Fruit fly (Drosophila melanogaster) whole organism, wandering third instar larva: ENCODE results near the gene CG13313.

Experiments used
- Abd-B ChIP-seq: fragments of >200 bp; optimal IDR thresholded peaks from 2 replicates; lab custom pipeline; 2017; ENCODE audit warnings: missing biosample characterization, missing genetic modification characterization
- CG32264 ChIP-seq: fragments of 200-800 bp; sonication (Bioruptor generic); optimal IDR thresholded peaks from 2 replicates; lab custom pipeline; 2016; ENCODE audit warnings: missing biosample characterization, missing genetic modification characterization
- CG9705 ChIP-seq: fragments of 200-800 bp; sonication (Bioruptor generic); optimal IDR thresholded peaks from 2 replicates; lab custom pipeline; 2018; ENCODE audit warnings: missing biosample characterization, mild to moderate bottlenecking, missing genetic modification characterization
- CrebA ChIP-seq: fragments of 200-800 bp; sonication (Bioruptor generic); optimal IDR thresholded peaks from 2 replicates; lab custom pipeline; 2016; ENCODE audit warnings: missing biosample characterization, mild to moderate bottlenecking, missing genetic modification characterization, borderline replicate concordance
- Dfd ChIP-seq: fragments of >200 bp; optimal IDR thresholded peaks from 2 replicates; lab custom pipeline; 2017; ENCODE audit warnings: missing biosample characterization, missing genetic modification characterization
- Dif ChIP-seq: fragments of 200-275, 200-300 bp; sonication (Bioruptor generic); optimal IDR thresholded peaks from 2 replicates; lab custom pipeline; 2018; ENCODE audit warnings: missing biosample characterization, missing genetic modification characterization; ENCODE audit not compliant: partially characterized antibody
- GATAd ChIP-seq: sonication (Bioruptor generic); optimal IDR thresholded peaks from 2 replicates; lab custom pipeline; 2016; ENCODE audit warnings: missing biosample characterization, missing genetic modification characterization
- HLH106 ChIP-seq: fragments of 200-800 bp; optimal IDR thresholded peaks from 3 replicates; lab custom pipeline; 2019; ENCODE audit warnings: missing biosample characterization, mild to moderate bottlenecking, missing genetic modification characterization, moderate library complexity
- Hnf4 ChIP-seq: fragments of 200-800 bp; sonication (Bioruptor generic); optimal IDR thresholded peaks from 2 replicates; lab custom pipeline; 2016; ENCODE audit warnings: missing biosample characterization, mild to moderate bottlenecking, missing genetic modification characterization
- Hr78 ChIP-seq: fragments of >200 bp; optimal IDR thresholded peaks from 2 replicates; lab custom pipeline; 2017; ENCODE audit warnings: missing biosample characterization, missing genetic modification characterization
- Hr83 ChIP-seq: fragments of 200-300 bp; sonication (Bioruptor generic); optimal IDR thresholded peaks from 2 replicates; lab custom pipeline; 2016; ENCODE audit warnings: missing biosample characterization, mild to moderate bottlenecking, missing genetic modification characterization, moderate library complexity; ENCODE audit not compliant: poor library complexity, severe bottlenecking
- Jra ChIP-seq: sonication (Bioruptor generic); optimal IDR thresholded peaks from 2 replicates; lab custom pipeline; 2016; ENCODE audit warnings: missing biosample characterization, missing genetic modification characterization
- Mio ChIP-seq: sonication (Bioruptor generic); optimal IDR thresholded peaks from 2 replicates; lab custom pipeline; 2016; ENCODE audit warnings: missing biosample characterization, missing genetic modification characterization
- Myc ChIP-seq: fragments of >200 bp; optimal IDR thresholded peaks from 2 replicates; lab custom pipeline; 2017
- N ChIP-seq: fragments of >200 bp; optimal IDR thresholded peaks from 2 replicates; lab custom pipeline; 2018; ENCODE audit warnings: missing biosample characterization, missing external identifiers, missing genetic modification characterization
- OdsH ChIP-seq: fragments of 200-800 bp; sonication (Bioruptor generic); optimal IDR thresholded peaks from 2 replicates; lab custom pipeline; 2016; ENCODE audit warnings: missing biosample characterization, mild to moderate bottlenecking, missing genetic modification characterization
- Rel ChIP-seq, 2 experiments: fragments of 200-800 bp; sonication (Bioruptor generic) in 1 of 2; optimal IDR thresholded peaks; 2 replicates in 1 of 2; 3 replicates in 1 of 2; lab custom pipeline; 2016 to 2019; ENCODE audit warnings: mild to moderate bottlenecking in 2 of 2, missing biosample characterization in 2 of 2, missing genetic modification characterization in 2 of 2, moderate library complexity in 1 of 2
- Sp1 ChIP-seq: fragments of 200-800 bp; sonication (Bioruptor generic); optimal IDR thresholded peaks from 3 replicates; lab custom pipeline; 2019; ENCODE audit warnings: missing biosample characterization, mild to moderate bottlenecking, missing genetic modification characterization, moderate library complexity
- Vsx2 ChIP-seq: fragments of 200-300, 225-300 bp; sonication (Bioruptor generic); optimal IDR thresholded peaks from 2 replicates; lab custom pipeline; 2018; ENCODE audit warnings: missing biosample characterization, missing genetic modification characterization; ENCODE audit not compliant: partially characterized antibody
- br ChIP-seq: fragments of 200-800 bp; sonication (Bioruptor generic); optimal IDR thresholded peaks from 2 replicates; lab custom pipeline; 2016; ENCODE audit warnings: missing biosample characterization, missing genetic modification characterization
- brk ChIP-seq: fragments of 200-800 bp; sonication (Bioruptor generic); optimal IDR thresholded peaks from 2 replicates; lab custom pipeline; 2016; ENCODE audit warnings: missing biosample characterization, mild to moderate bottlenecking, missing genetic modification characterization
- dl ChIP-seq, 2 experiments: fragments of 175-275, 200-275 bp in 1 of 2; fragments of 200-275 bp in 1 of 2; sonication (Bioruptor generic); optimal IDR thresholded peaks; lab custom pipeline; 2018; ENCODE audit warnings: mild to moderate bottlenecking in 2 of 2, missing biosample characterization in 2 of 2, missing genetic modification characterization in 2 of 2, moderate library complexity in 2 of 2; ENCODE audit not compliant: partially characterized antibody in 2 of 2, insufficient read depth in 1 of 2
- dmrt93B ChIP-seq: fragments of 200-800 bp; sonication (Bioruptor generic); optimal IDR thresholded peaks from 2 replicates; lab custom pipeline; 2018; ENCODE audit warnings: missing biosample characterization, mild to moderate bottlenecking, missing genetic modification characterization
- dsf ChIP-seq: sonication (Bioruptor generic); optimal IDR thresholded peaks from 2 replicates; lab custom pipeline; 2016; ENCODE audit warnings: missing biosample characterization, missing genetic modification characterization, borderline replicate concordance
- ey ChIP-seq: fragments of 200-800 bp; sonication (Bioruptor generic); optimal IDR thresholded peaks from 2 replicates; lab custom pipeline; 2016; ENCODE audit warnings: missing biosample characterization, missing genetic modification characterization
- foxo ChIP-seq, 2 experiments: fragments of 200-800 bp; sonication (Bioruptor generic); optimal IDR thresholded peaks; 2 replicates in 1 of 2; 3 replicates in 1 of 2; lab custom pipeline; 2016 to 2017; ENCODE audit warnings: missing biosample characterization in 2 of 2, missing genetic modification characterization in 2 of 2
- fru ChIP-seq: fragments of 200-800 bp; sonication (Bioruptor generic); optimal IDR thresholded peaks from 3 replicates; lab custom pipeline; 2016; ENCODE audit warnings: missing biosample characterization, mild to moderate bottlenecking, missing genetic modification characterization
- h ChIP-seq: fragments of 200-800 bp; sonication (Bioruptor generic); optimal IDR thresholded peaks from 3 replicates; lab custom pipeline; 2016; ENCODE audit warnings: missing biosample characterization, mild to moderate bottlenecking, missing genetic modification characterization
- jim ChIP-seq: fragments of 175-275, 200-325 bp; sonication (Bioruptor generic); optimal IDR thresholded peaks from 2 replicates; lab custom pipeline; 2016; ENCODE audit warnings: missing biosample characterization, mild to moderate bottlenecking, missing genetic modification characterization
- lola ChIP-seq: fragments of >200 bp; optimal IDR thresholded peaks from 2 replicates; lab custom pipeline; 2017; ENCODE audit warnings: missing biosample characterization, missing genetic modification characterization
- pan ChIP-seq: fragments of >200 bp; optimal IDR thresholded peaks from 2 replicates; lab custom pipeline; 2017
- psq ChIP-seq: fragments of 200-800 bp; sonication (Bioruptor generic); optimal IDR thresholded peaks from 3 replicates; lab custom pipeline; 2017; ENCODE audit warnings: missing biosample characterization, mild to moderate bottlenecking, missing genetic modification characterization, moderate library complexity
- rgr ChIP-seq: fragments of 200-800 bp; sonication (Bioruptor generic); optimal IDR thresholded peaks from 3 replicates; lab custom pipeline; 2016; ENCODE audit warnings: missing biosample characterization, mild to moderate bottlenecking, missing genetic modification characterization
- sage ChIP-seq: fragments of 200-800 bp; sonication (Bioruptor generic); optimal IDR thresholded peaks from 2 replicates; lab custom pipeline; 2016; ENCODE audit warnings: missing biosample characterization, mild to moderate bottlenecking, missing genetic modification characterization
- sv ChIP-seq: fragments of 200-800 bp; sonication (Bioruptor generic); optimal IDR thresholded peaks from 3 replicates; lab custom pipeline; 2016; ENCODE audit warnings: missing biosample characterization, missing genetic modification characterization
- tai ChIP-seq: sonication (Bioruptor generic); optimal IDR thresholded peaks from 2 replicates; lab custom pipeline; 2016; ENCODE audit warnings: missing biosample characterization, missing genetic modification characterization
- usp ChIP-seq: fragments of >200 bp; optimal IDR thresholded peaks from 2 replicates; lab custom pipeline; 2017; ENCODE audit warnings: missing biosample characterization, missing genetic modification characterization
- woc ChIP-seq: sonication (Bioruptor generic); optimal IDR thresholded peaks from 2 replicates; lab custom pipeline; 2016; ENCODE audit warnings: missing biosample characterization, mild to moderate bottlenecking, missing genetic modification characterization

Gene CG13313

DNA sequence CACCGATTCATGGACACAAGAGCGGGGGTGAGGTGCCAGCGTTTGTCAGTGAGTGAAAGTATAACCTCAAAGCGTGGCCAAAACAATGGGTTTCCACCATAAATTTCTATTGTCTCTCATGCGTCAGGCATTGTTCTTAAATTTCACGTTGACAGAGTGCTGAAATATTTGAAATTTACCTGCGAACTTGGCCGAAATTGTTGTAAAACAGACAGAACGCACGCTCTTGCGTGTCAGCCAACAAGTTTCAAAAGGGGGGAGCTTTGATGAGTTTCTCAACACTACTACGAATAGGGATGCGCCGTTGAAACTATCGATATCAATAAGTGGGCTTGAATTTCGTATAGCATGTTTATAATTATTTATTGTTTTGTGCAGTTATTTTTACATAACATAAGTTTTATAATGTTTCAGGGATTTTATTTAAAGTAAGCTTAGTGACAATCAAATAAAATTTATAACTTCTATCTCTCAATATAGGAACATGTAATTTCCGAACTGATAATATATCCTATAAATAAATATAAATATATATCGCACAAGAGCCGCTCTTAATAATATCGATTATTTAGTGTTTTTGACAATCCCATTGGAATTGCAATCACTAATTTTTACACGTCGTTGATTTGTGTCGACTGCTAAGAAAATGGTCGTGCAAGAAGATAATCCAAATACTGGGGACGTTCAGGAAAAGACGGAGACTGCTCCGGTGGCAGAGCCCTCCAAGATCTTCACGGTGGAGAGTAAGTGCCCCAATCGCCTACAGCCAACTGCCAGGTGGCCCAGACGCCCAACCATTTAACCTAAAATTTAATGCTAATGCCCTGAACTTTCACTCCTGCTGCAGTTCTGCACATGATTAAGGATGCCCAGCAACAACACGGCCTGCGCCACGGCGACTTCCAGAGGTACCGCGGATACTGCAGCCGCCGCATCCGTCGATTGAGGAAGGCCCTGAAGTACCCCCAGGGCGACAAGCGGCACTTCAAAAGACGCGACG lies 16.1 kb downstream of the CG13313 start, which contains the start of the genes pix and Srp68:
Gene pix (minus strand): TSS at position 288 of the 1,000 bp plus-strand sequence.
Gene Srp68 (plus strand): TSS at position 569 of the 1,000 bp plus-strand sequence.
- TF ChIP-seq HLH106 (tag; lab: Kevin White, UChicago) = peak; percentile 80
- TF ChIP-seq rgr (GFP tag; lab: Kevin White, UChicago) = peak; percentile 72
- no peak for TF ChIP-seq Jra (GFP tag; lab: Kevin White, UChicago)
- TF ChIP-seq tai (GFP tag; lab: Kevin White, UChicago) = no peak
- TF ChIP-seq GATAd (GFP tag; lab: Kevin White, UChicago) = peak; percentile 60
- no peak for TF ChIP-seq Abd-B (GFP tag; lab: Kevin White, UChicago)
- no peak for TF ChIP-seq Dfd (GFP tag; lab: Kevin White, UChicago)
- TF ChIP-seq psq (GFP tag; lab: Kevin White, UChicago) = peak; percentile 74
- no peak for TF ChIP-seq CG32264
- no peak for TF ChIP-seq N (GFP tag; lab: Kevin White, UChicago)
- no peak for TF ChIP-seq Myc (lab: Kevin White, UChicago)
- TF ChIP-seq lola (GFP tag; lab: Kevin White, UChicago) = no peak
- TF ChIP-seq h (GFP tag; lab: Kevin White, UChicago) = no peak
- TF ChIP-seq woc (GFP tag; lab: Kevin White, UChicago) = peak; percentile 44
- TF ChIP-seq Hr83 (GFP tag; lab: Kevin White, UChicago) = peak; percentile 0
- no peak for TF ChIP-seq brk (GFP tag; lab: Kevin White, UChicago)
- TF ChIP-seq ey = peak; percentile 70
- TF ChIP-seq br = no peak
- no peak for TF ChIP-seq CrebA (GFP tag; lab: Kevin White, UChicago)
- no peak for TF ChIP-seq jim (GFP tag; lab: Kevin White, UChicago)
- no peak for TF ChIP-seq Rel (GFP tag; optimal IDR thresholded peaks at IDR 0.05; lab: Kevin White, UChicago)
- peak; percentile 25 for TF ChIP-seq Rel (tag; optimal IDR thresholded peaks at IDR 0.05; lab: Kevin White, UChicago)
- no peak for TF ChIP-seq usp (GFP tag; lab: Kevin White, UChicago)
- no peak for TF ChIP-seq Vsx2 (GFP tag; lab: Kevin White, UChicago)
- peak; percentile 55 for TF ChIP-seq sv (GFP tag; lab: Kevin White, UChicago)
- TF ChIP-seq Hnf4 (GFP tag; lab: Kevin White, UChicago) = no peak
- peak in 1 of 2 experiments; percentile 61 for TF ChIP-seq foxo (GFP tag; optimal IDR thresholded peaks at IDR 0.05; lab: Kevin White, UChicago)
- TF ChIP-seq dl (GFP tag; optimal IDR thresholded peaks at IDR 0.05; lab: Kevin White, UChicago; ENCODE audit: insufficient read depth in 1 of 2, partially characterized antibody in 2 of 2) = no peak
- TF ChIP-seq dmrt93B = peak; percentile 31
- TF ChIP-seq Dif = no peak
- peak; percentile 74 for TF ChIP-seq Sp1 (GFP tag; lab: Kevin White, UChicago)
- peak; percentile 70 for TF ChIP-seq OdsH
- TF ChIP-seq pan = no peak
- no peak for TF ChIP-seq Hr78 (GFP tag; lab: Kevin White, UChicago)
- no peak for TF ChIP-seq Mio (GFP tag; lab: Kevin White, UChicago)
- TF ChIP-seq sage (GFP tag; lab: Kevin White, UChicago) = no peak
- no peak for TF ChIP-seq fru (GFP tag; lab: Kevin White, UChicago)
- TF ChIP-seq dsf (GFP tag; lab: Kevin White, UChicago) = no peak
- peak; percentile 54 for TF ChIP-seq CG9705
